Worm (Caenorhabditis elegans): Measurements from ENCODE around the gene fbxa-148.

DNA sequence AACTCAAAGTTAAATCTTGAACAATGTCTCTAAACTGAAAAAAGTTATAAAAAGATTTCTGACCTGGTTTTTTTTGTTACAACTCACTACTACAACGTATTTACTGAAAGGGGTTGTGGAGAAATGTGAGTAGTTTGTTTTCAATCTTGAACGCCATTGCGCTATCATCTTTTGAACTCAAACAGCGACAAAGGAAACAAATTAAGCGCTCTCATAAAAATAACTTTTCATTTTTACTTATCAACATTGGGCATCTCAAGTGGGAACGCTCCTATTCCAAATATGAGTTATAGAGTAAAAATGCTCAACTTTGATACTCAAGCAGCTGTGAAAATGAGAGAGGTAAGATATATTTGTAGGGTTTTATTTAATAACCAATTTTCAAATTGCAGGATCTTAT is 45.4 kb upstream of the fbxa-148 start, which contains the start of gene F09C6.15:
- TF ChIP-seq unc-39 (tag; optimal IDR thresholded peaks at IDR 0.05), result no peak
- no peak for TF ChIP-seq lin-32 (GFP tag; optimal IDR thresholded peaks at IDR 0.05)
- no peak for TF ChIP-seq pha-4 (tag; optimal IDR thresholded peaks at IDR 0.05)
- no peak for TF ChIP-seq ces-1 (GFP tag; optimal IDR thresholded peaks at IDR 0.05)
- no peak for TF ChIP-seq nhr-12 (tag; optimal IDR thresholded peaks at IDR 0.05)
- TF ChIP-seq ztf-11 (tag; optimal IDR thresholded peaks at IDR 0.05), result no peak
- no peak for TF ChIP-seq ham-2 (GFP tag; optimal IDR thresholded peaks at IDR 0.05)
- TF ChIP-seq elt-3 (tag; optimal IDR thresholded peaks at IDR 0.05), result no peak
- no peak for TF ChIP-seq nhr-28 (tag; optimal IDR thresholded peaks at IDR 0.05)
- TF ChIP-seq elt-1 (tag; optimal IDR thresholded peaks at IDR 0.05; ENCODE audit: borderline replicate concordance, insufficient read depth), result no peak
- no peak for TF ChIP-seq flh-1 (GFP tag; optimal IDR thresholded peaks at IDR 0.05)

Measured in whole organism, mixed stage, embryonic.